Worm (Caenorhabditis elegans) whole organism, young adult: ENCODE results near the gene cthd-1.

Experiments used
- C06A6.2 ChIP-seq: fragments of 200-800 bp; sonication (Bioruptor generic); conservative IDR thresholded peaks from 2 replicates; pipeline ENCODE4 v1.3.6; 2022; ENCODE audit warnings: missing genetic modification characterization, missing compliant biosample characterization
- F33H1.4 ChIP-seq: fragments of 200-800 bp; sonication (Bioruptor generic); IDR thresholded peaks from 2 replicates; pipeline ENCODE4 v1.3.6; 2022; ENCODE audit warnings: missing genetic modification reagents, missing genetic modification characterization, missing compliant biosample characterization
- F55B11.4 ChIP-seq: sonication (generic microtip); optimal IDR thresholded peaks from 2 replicates; lab custom pipeline; 2016; ENCODE audit warnings: missing compliant biosample characterization, missing genetic modification characterization, borderline replicate concordance; ENCODE audit not compliant: insufficient read depth
- F57A8.1 ChIP-seq: fragments of 200-800 bp; sonication (Bioruptor generic); optimal IDR thresholded peaks from 2 replicates; lab custom pipeline; 2018; ENCODE audit warnings: mild to moderate bottlenecking, missing genetic modification characterization, moderate library complexity, missing compliant biosample characterization
- K12H6.12 ChIP-seq: fragments of 200-800 bp; sonication (Bioruptor generic); optimal IDR thresholded peaks from 2 replicates; lab custom pipeline; 2018; ENCODE audit warnings: mild to moderate bottlenecking, missing genetic modification characterization, missing compliant biosample characterization
- Y79H2A.3 ChIP-seq: fragments of 200-800 bp; sonication (Bioruptor generic); conservative IDR thresholded peaks from 2 replicates; pipeline ENCODE4 v1.3.6; 2022; ENCODE audit warnings: missing genetic modification reagents, missing genetic modification characterization, missing compliant biosample characterization
- Y95B8A.8 ChIP-seq: fragments of 200-800 bp; sonication (Bioruptor generic); IDR thresholded peaks from 2 replicates; pipeline ENCODE4 v1.3.6; 2022; ENCODE audit warnings: missing genetic modification reagents, missing genetic modification characterization, missing compliant biosample characterization
- akir-1 ChIP-seq: fragments of 200-800 bp; sonication (Bioruptor generic); optimal IDR thresholded peaks from 2 replicates; lab custom pipeline; 2018; ENCODE audit warnings: mild to moderate bottlenecking, missing genetic modification characterization, moderate library complexity, missing compliant biosample characterization
- aptf-2 ChIP-seq: fragments of 200-800 bp; sonication (Bioruptor generic); conservative IDR thresholded peaks from 2 replicates; pipeline ENCODE4 v1.3.6; 2022; ENCODE audit warnings: missing genetic modification reagents, missing genetic modification characterization, missing compliant biosample characterization
- attf-3 ChIP-seq: fragments of 200-800 bp; sonication (Bioruptor generic); conservative IDR thresholded peaks from 2 replicates; pipeline ENCODE4 v1.3.6; 2022; ENCODE audit warnings: missing genetic modification reagents, missing genetic modification characterization, missing compliant biosample characterization
- ceh-100 ChIP-seq: fragments of 200-800 bp; sonication (Bioruptor generic); IDR thresholded peaks from 2 replicates; pipeline ENCODE4 v1.3.6; 2022; ENCODE audit warnings: missing genetic modification reagents, missing genetic modification characterization, missing compliant biosample characterization
- ceh-40 ChIP-seq: fragments of 200-800 bp; sonication (Bioruptor generic); IDR thresholded peaks from 2 replicates; pipeline ENCODE4 v1.3.6; 2022; ENCODE audit warnings: missing genetic modification characterization, missing compliant biosample characterization
- chd-7 ChIP-seq: sonication (generic microtip); optimal IDR thresholded peaks from 2 replicates; lab custom pipeline; 2016; ENCODE audit warnings: mild to moderate bottlenecking, missing genetic modification characterization, moderate library complexity, missing compliant biosample characterization
- die-1 ChIP-seq: sonication (generic microtip); optimal IDR thresholded peaks from 2 replicates; lab custom pipeline; 2016; ENCODE audit warnings: missing genotype, mild to moderate bottlenecking, missing genetic modification characterization, missing compliant biosample characterization
- dox-1 ChIP-seq: fragments of 200-800 bp; sonication (Bioruptor generic); IDR thresholded peaks from 2 replicates; pipeline ENCODE4 v1.3.6; 2022; ENCODE audit warnings: missing genetic modification reagents, missing genetic modification characterization, missing compliant biosample characterization
- dpff-1 ChIP-seq: sonication (generic microtip); optimal IDR thresholded peaks from 2 replicates; lab custom pipeline; 2017; ENCODE audit warnings: mild to moderate bottlenecking, missing genetic modification characterization, missing compliant biosample characterization
- efl-1 ChIP-seq: fragments of 150-350 bp; optimal IDR thresholded peaks from 2 replicates; lab custom pipeline; 2014; ENCODE audit warnings: missing biosample characterization, missing genetic modification reagents, missing genetic modification characterization
- egl-44 ChIP-seq: fragments of 200-800 bp; sonication (Bioruptor generic); IDR thresholded peaks from 2 replicates; pipeline ENCODE4 v1.3.6; 2022; ENCODE audit warnings: missing genetic modification reagents, missing genetic modification characterization, missing compliant biosample characterization
- egrh-3 ChIP-seq: fragments of 200-800 bp; sonication (Bioruptor generic); IDR thresholded peaks from 2 replicates; pipeline ENCODE4 v1.3.6; 2022; ENCODE audit warnings: missing genetic modification reagents, missing genetic modification characterization, missing compliant biosample characterization
- fkh-3 ChIP-seq: sonication (generic microtip); optimal IDR thresholded peaks from 2 replicates; lab custom pipeline; 2016; ENCODE audit warnings: mild to moderate bottlenecking, missing genetic modification characterization, missing compliant biosample characterization
- hlh-12 ChIP-seq: sonication (generic microtip); optimal IDR thresholded peaks from 2 replicates; lab custom pipeline; 2016; ENCODE audit warnings: missing genetic modification characterization, missing compliant biosample characterization
- lin-35 ChIP-seq, 3 experiments: fragments of 150-350 bp in 2 of 3; sonication (generic microtip) in 1 of 3; optimal IDR thresholded peaks; 2 replicates each; lab custom pipeline; 2014 to 2018; ENCODE audit warnings: missing biosample characterization in 3 of 3, missing genetic modification characterization in 3 of 3, missing genetic modification reagents in 3 of 3
- lir-1 ChIP-seq: fragments of 200-800 bp; sonication (Bioruptor generic); conservative IDR thresholded peaks from 2 replicates; pipeline ENCODE4 v1.3.6; 2022; ENCODE audit warnings: missing genetic modification reagents, missing genetic modification characterization, missing compliant biosample characterization
- mes-4 ChIP-seq: sonication (generic microtip); optimal IDR thresholded peaks from 2 replicates; lab custom pipeline; 2016; ENCODE audit warnings: missing genotype, missing genetic modification characterization, missing compliant biosample characterization
- nfya-1 ChIP-seq: sonication (generic microtip); optimal IDR thresholded peaks from 2 replicates; lab custom pipeline; 2017; ENCODE audit warnings: antibody characterized with exemption, missing compliant biosample characterization, missing genetic modification characterization, borderline replicate concordance; ENCODE audit not compliant: insufficient read depth
- nhr-27 ChIP-seq: fragments of 200-800 bp; sonication (Bioruptor generic); optimal IDR thresholded peaks from 2 replicates; lab custom pipeline; 2018; ENCODE audit warnings: mild to moderate bottlenecking, missing genetic modification characterization, moderate library complexity, missing compliant biosample characterization
- nhr-80 ChIP-seq: sonication (generic microtip); optimal IDR thresholded peaks from 2 replicates; lab custom pipeline; 2016; ENCODE audit warnings: missing genetic modification characterization, missing compliant biosample characterization
- nhr-90 ChIP-seq: sonication (generic microtip); optimal IDR thresholded peaks from 2 replicates; lab custom pipeline; 2016; ENCODE audit warnings: missing genotype, mild to moderate bottlenecking, missing genetic modification characterization, missing compliant biosample characterization
- sdz-38 ChIP-seq: sonication (generic microtip); optimal IDR thresholded peaks from 2 replicates; lab custom pipeline; 2016; ENCODE audit warnings: missing genotype, missing genetic modification characterization, missing compliant biosample characterization
- sea-2 ChIP-seq: fragments of 200-800 bp; sonication (Bioruptor generic); IDR thresholded peaks from 2 replicates; pipeline ENCODE4 v1.3.6; 2022; ENCODE audit warnings: missing genetic modification characterization, missing compliant biosample characterization
- snpc-3.4 ChIP-seq: sonication (generic microtip); optimal IDR thresholded peaks from 2 replicates; lab custom pipeline; 2017; ENCODE audit warnings: missing genetic modification characterization, mild to moderate bottlenecking, missing compliant biosample characterization, antibody characterized with exemption, moderate library complexity, missing genotype, missing genetic modification reagents
- snpc-4 ChIP-seq, 5 experiments: fragments of 150-350 bp in 1 of 5; sonication (generic microtip) in 4 of 5; optimal IDR thresholded peaks; 2 replicates each; lab custom pipeline; 2014 to 2018; ENCODE audit warnings: missing genetic modification characterization in 5 of 5, missing biosample characterization in 3 of 5, antibody characterized with exemption in 2 of 5, mild to moderate bottlenecking in 2 of 5, missing compliant biosample characterization in 2 of 5, missing genotype in 2 of 5, moderate library complexity in 2 of 5, missing genetic modification reagents in 1 of 5
- somi-1 ChIP-seq: fragments of 200-800 bp; sonication (Bioruptor generic); optimal IDR thresholded peaks from 2 replicates; lab custom pipeline; 2018; ENCODE audit warnings: mild to moderate bottlenecking, missing genetic modification characterization, missing compliant biosample characterization
- tlf-1 ChIP-seq: fragments of 200-800 bp; sonication (Bioruptor generic); optimal IDR thresholded peaks from 2 replicates; lab custom pipeline; 2018; ENCODE audit warnings: mild to moderate bottlenecking, missing genetic modification characterization, missing compliant biosample characterization
- zfh-2 ChIP-seq: fragments of 200-800 bp; sonication (Bioruptor generic); conservative IDR thresholded peaks from 2 replicates; pipeline ENCODE4 v1.3.6; 2022; ENCODE audit warnings: missing genetic modification reagents, missing genetic modification characterization, missing compliant biosample characterization
- ztf-3 ChIP-seq: fragments of 200-800 bp; sonication (Bioruptor generic); optimal IDR thresholded peaks from 2 replicates; lab custom pipeline; 2018; ENCODE audit warnings: mild to moderate bottlenecking, missing genetic modification characterization, missing compliant biosample characterization

The cthd-1 gene

ce11 chrV:9677977-9678376 is at the start of gene cthd-1:
TSS of gene cthd-1 (plus strand) at chrV:9678277.
- TF ChIP-seq mes-4 (tag; lab: Kevin White, UChicago) (no peak), C06A6.2 (GFP tag; lab: Robert Waterston, UW) (no peak), dox-1 (GFP tag; lab: Robert Waterston, UW) (no peak), fkh-3 (tag; lab: Kevin White, UChicago) (no peak), nhr-80 (peak; percentile 6), Y95B8A.8 (GFP tag; lab: Robert Waterston, UW) (no peak), ztf-3 (GFP tag; lab: Kevin White, UChicago) (no peak), egl-44 (no peak)

DNA sequence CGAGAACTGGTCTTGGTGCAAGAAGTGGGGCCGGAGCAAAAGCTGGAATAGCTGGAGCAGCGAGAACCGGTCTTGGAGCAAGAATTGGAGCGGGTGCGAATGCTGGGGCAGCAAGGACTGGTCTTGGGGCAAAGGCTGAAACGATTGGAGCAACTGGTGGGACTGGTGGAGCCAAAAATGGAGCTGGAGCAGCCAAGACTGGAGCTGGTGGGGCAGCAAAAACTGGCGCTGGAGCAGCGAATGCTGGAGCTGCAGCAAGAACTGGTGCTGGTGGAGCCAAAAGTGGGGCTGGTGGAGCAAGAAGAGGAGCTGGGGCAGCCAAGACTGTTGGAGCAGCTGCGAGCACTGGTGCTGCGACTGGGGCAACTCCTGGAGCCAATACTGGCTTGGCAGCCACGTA is 49.5 kb upstream of the cthd-1 start:
- TF ChIP-seq snpc-4 (GFP tag; optimal IDR thresholded peaks at IDR 0.05; lab: Kevin White, UChicago) (no peak), snpc-4 (tag; optimal IDR thresholded peaks at IDR 0.05; lab: Kevin White, UChicago) (no peak), dox-1 (GFP tag; lab: Robert Waterston, UW) (peak; percentile 42; the same call in 1 of the 2 replicates), ceh-100 (no peak), chd-7 (peak; percentile 52), aptf-2 (GFP tag; lab: Robert Waterston, UW) (no peak), hlh-12 (tag; lab: Kevin White, UChicago) (no peak), egrh-3 (GFP tag; lab: Robert Waterston, UW) (peak; percentile 83), fkh-3 (tag; lab: Kevin White, UChicago) (no peak), akir-1 (GFP tag; lab: Kevin White, UChicago) (no peak), efl-1 (no peak), zfh-2 (GFP tag; lab: Robert Waterston, UW) (peak; percentile 90)

- TF ChIP-seq dpff-1 (tag; lab: Kevin White, UChicago) (no peak), nhr-27 (tag; lab: Kevin White, UChicago) (no peak), hlh-12 (tag; lab: Kevin White, UChicago) (no peak), K12H6.12 (tag; lab: Kevin White, UChicago) (no peak), lir-1 (GFP tag; lab: Robert Waterston, UW) (no peak), tlf-1 (no peak), somi-1 (GFP tag; lab: Kevin White, UChicago) (no peak), sdz-38 (no peak), lin-35 (GFP tag; optimal IDR thresholded peaks at IDR 0.05; lab: Kevin White, UChicago) (no peak), F55B11.4 (tag; lab: Kevin White, UChicago) (no peak), Y79H2A.3 (GFP tag; lab: Robert Waterston, UW) (no peak), die-1 (no peak), ceh-40 (no peak), F57A8.1 (no peak), attf-3 (GFP tag; lab: Robert Waterston, UW) (no peak), snpc-3.4 (tag; lab: Kevin White, UChicago) (no peak), nfya-1 (no peak), nhr-90 (no peak), sea-2 (GFP tag; lab: Robert Waterston, UW) (no peak), F33H1.4 (GFP tag; lab: Robert Waterston, UW) (no peak)
Measured at ce11 chrV:9629114-9629513, 49.0 kb upstream of the cthd-1 start, which contains the start of gene idpc-3. TSS of gene idpc-3 (minus strand) at chrV:9629214.
